Fruit fly (Drosophila melanogaster) whole organism: ENCODE measurements around the gene CG43149.

Experiments
- CG8478 ChIP-seq: fragments of >200 bp; optimal IDR thresholded peaks from 2 replicates; lab custom pipeline; 2018; ENCODE audit warnings: inconsistent platforms
- EcR ChIP-seq, 2 experiments: fragments of >200 bp; optimal IDR thresholded peaks; 2 replicates each; lab custom pipeline; 2017; ENCODE audit warnings: missing biosample characterization in 2 of 2, missing genetic modification characterization in 2 of 2, missing genetic modification reagents in 2 of 2
- pan ChIP-seq: fragments of >200 bp; optimal IDR thresholded peaks from 2 replicates; lab custom pipeline; 2017
- psq ChIP-seq: fragments of >200 bp; optimal IDR thresholded peaks from 2 replicates; lab custom pipeline; 2017
- usp ChIP-seq: fragments of >200 bp; optimal IDR thresholded peaks from 2 replicates; lab custom pipeline; 2017; ENCODE audit warnings: missing biosample characterization, missing genetic modification characterization, mixed read lengths

DNA sequence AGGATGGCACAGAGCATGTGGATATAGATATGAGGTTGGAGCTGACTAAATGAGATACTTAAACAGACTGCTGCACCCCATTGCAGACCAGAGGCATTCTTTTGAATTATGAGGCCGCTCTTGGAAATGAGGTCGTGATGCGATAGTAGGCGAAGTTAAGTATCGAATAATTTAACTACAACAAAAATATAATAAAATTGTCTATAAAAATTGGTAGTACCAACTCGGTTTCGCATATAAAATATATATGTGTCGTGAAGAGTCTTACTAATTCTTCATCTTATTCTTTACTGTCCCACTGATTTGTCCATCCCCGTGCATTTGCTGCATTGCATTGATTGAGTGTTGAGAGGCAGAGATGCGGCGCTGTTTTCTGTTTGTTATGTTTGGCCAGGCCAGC, 5.5 kb upstream of the CG43149 start:
- TF ChIP-seq CG8478 (lab: Kevin White, UChicago) (no peak), pan (lab: Kevin White, UChicago) (no peak), usp (no peak), psq (no peak), EcR (GFP tag; optimal IDR thresholded peaks at IDR 0.05; lab: Kevin White, UChicago) (no peak)
